Worm (Caenorhabditis elegans): ENCODE results near the gene col-161.

The col-161 gene

DNA sequence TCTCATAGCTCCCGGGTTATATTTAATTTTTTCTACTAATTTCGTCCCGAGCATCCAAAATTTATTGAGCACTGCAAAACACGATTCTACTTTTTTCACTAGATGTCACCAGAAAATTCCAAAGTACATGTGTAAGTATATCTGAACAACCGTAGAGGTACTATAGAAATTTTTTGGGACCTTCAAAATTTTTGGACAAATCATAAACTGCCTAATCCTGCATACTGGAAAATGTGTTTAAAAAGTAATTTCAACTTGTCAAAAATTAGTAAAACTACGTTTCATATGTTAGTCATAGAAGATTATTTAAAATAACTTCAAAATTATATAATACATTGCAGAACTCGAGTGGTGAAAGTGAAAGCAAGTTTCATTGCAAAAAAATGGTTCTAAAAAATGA lies 31.3 kb downstream of the col-161 start:
- TF ChIP-seq T22C8.4 (GFP tag; IDR thresholded peaks at IDR 0.05) (no peak), klf-2 (GFP tag; conservative IDR thresholded peaks at IDR 0.05) (no peak), tab-1 (GFP tag; IDR thresholded peaks at IDR 0.05) (no peak), cog-1 (tag; optimal IDR thresholded peaks at IDR 0.05) (no peak), flt-1 (GFP tag; IDR thresholded peaks at IDR 0.05) (no peak), med-1 (GFP tag; optimal IDR thresholded peaks at IDR 0.05; ENCODE audit: insufficient read depth) (no peak), ref-1 (GFP tag; conservative IDR thresholded peaks at IDR 0.05) (no peak), ztf-29 (GFP tag; IDR thresholded peaks at IDR 0.05) (no peak), ztf-23 (GFP tag; IDR thresholded peaks at IDR 0.05) (no peak)

DNA sequence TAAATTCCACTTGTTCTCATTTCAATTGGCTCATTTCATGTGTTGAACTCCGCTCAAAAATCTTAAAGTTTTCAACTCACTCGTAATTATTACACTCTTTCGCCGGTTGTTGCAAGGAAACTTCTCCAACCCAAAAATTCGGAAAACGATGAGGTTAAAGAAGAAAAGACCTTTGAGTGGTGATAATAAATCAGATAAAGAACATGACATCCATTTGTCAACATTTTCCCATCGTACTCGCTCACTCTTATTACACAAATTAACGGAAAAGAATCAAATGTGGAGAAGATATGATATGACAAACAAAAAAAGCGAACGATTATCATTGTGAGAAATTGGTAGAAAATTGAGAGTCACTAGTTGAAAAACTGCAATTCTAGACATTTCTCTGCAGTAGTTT lies 32.5 kb downstream of the col-161 start:
- TF ChIP-seq ztf-29 (GFP tag; IDR thresholded peaks at IDR 0.05) (no peak), ref-1 (GFP tag; conservative IDR thresholded peaks at IDR 0.05) (no peak), cog-1 (tag; optimal IDR thresholded peaks at IDR 0.05) (no peak), flt-1 (GFP tag; IDR thresholded peaks at IDR 0.05) (no peak), ztf-23 (GFP tag; IDR thresholded peaks at IDR 0.05) (no peak), T22C8.4 (GFP tag; IDR thresholded peaks at IDR 0.05) (no peak)

DNA sequence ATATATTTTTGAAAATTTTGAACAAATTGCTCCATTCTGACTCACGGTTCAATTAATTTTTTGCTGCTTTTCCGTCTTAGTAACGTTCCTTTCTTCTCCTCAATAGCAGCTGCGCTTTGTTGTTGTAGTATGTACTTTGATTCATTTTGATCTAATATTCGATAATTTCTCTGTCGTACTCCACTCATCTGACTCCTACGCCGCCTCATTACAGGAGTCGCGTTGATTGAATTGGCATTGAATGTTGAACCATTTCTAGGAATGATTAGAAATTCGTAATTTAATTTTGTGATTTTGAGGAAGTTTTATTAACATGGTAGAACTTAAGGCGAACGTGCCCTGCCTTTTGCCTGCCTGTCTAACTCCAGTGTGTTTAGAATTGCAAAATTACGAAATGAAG lies 34.9 kb downstream of the col-161 start:
- TF ChIP-seq ztf-29 (GFP tag; IDR thresholded peaks at IDR 0.05) (no peak), cog-1 (tag; optimal IDR thresholded peaks at IDR 0.05) (no peak), T22C8.4 (GFP tag; IDR thresholded peaks at IDR 0.05) (no peak), med-1 (GFP tag; optimal IDR thresholded peaks at IDR 0.05; ENCODE audit: insufficient read depth) (no peak)

DNA sequence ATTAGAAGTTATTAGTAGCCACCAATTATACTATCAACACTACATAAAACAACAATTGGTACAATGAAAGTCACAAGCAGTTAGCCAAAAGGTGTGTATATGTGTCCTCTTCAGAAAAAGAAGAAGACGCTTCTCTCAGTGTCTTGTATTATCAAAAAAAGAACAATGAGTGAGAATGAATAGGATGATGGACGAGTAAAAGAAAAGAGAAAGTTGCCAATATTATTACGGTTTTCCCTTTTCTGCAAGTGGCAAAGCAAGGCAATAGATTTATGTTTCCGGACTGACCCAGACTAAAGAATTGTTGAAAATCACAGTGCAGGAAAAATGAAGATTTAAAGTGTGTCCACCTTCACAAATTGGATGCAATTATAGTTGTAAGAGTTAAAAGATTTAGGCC lies 37.4 kb downstream of the col-161 start:
- TF ChIP-seq med-1 (GFP tag; optimal IDR thresholded peaks at IDR 0.05; ENCODE audit: insufficient read depth) (no peak), cog-1 (tag; optimal IDR thresholded peaks at IDR 0.05) (no peak), flt-1 (GFP tag; IDR thresholded peaks at IDR 0.05) (no peak), klf-2 (GFP tag; conservative IDR thresholded peaks at IDR 0.05) (no peak)

DNA sequence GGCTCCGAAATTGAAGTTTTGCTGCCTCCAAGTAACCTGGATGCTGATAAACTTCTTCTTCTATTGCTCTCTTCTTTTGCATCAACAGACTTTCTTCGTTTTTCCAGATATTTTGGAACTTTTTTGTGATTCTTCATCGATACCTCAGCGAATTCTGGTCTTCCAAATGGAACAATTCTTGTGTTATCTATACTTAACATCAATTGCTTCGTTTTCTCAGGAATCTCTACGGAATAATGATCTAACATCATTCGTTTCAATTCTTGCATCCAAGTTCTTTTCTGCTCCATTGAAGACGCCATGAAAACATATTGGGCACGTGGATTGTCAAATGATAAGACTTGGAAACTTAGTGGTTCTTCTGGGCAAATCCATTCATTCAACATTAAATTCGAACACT lies 41.9 kb downstream of the col-161 start, which contains the start of gene F32F2.4:
TSS of gene F32F2.4 (plus strand) at position 301 of the 400 bp plus-strand sequence.
- no peak for TF ChIP-seq klf-2 (GFP tag; conservative IDR thresholded peaks at IDR 0.05)
- TF ChIP-seq T22C8.4 (GFP tag; IDR thresholded peaks at IDR 0.05), result no peak
- no peak for TF ChIP-seq flt-1 (GFP tag; IDR thresholded peaks at IDR 0.05)
- no peak for TF ChIP-seq cog-1 (tag; optimal IDR thresholded peaks at IDR 0.05)
- no peak for TF ChIP-seq ztf-29 (GFP tag; IDR thresholded peaks at IDR 0.05)
- TF ChIP-seq ref-1 (GFP tag; conservative IDR thresholded peaks at IDR 0.05), result no peak
- no peak for TF ChIP-seq med-1 (GFP tag; optimal IDR thresholded peaks at IDR 0.05; ENCODE audit: insufficient read depth)
- no peak for TF ChIP-seq tab-1 (GFP tag; IDR thresholded peaks at IDR 0.05)
- TF ChIP-seq ztf-23 (GFP tag; IDR thresholded peaks at IDR 0.05), result no peak

DNA sequence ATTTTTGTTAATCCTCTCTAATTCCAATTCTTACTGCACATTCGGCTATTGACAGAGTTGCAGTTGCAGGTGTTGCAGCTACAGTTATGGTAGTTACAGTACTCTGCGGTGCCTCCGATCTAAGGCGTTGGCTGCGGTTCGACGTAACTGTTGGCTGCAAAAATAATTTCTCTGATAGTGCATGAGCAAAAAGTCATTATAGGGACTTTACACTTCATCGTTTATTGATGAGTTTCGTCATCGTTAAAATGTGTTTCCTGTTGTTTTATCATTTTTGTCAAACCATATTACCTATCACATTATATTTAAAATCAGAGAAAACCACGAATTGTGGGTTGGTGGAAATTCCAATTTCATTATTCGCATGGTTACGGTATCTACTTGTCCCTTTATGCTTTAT lies 43.2 kb downstream of the col-161 start:
- TF ChIP-seq cog-1 (tag; optimal IDR thresholded peaks at IDR 0.05), result no peak

DNA sequence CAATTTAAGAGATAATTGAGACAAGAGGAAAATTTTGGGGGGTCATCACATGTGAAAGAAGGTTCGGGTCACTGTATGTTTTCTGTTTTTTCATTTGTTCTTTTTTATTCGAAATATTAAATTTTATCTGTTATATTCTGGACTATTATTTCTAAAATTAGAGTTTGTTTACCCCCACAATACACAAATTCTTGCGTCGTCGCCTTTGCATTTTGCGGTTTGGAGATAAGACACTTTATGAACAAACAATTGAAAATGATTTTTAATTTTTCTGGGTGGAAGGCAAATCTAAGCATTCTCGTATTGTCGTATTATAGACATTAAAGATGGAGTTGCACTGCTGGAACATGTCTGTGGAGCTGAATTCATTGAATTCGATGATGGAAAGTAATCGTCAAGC lies 44.5 kb downstream of the col-161 start:
- TF ChIP-seq ref-1 (GFP tag; conservative IDR thresholded peaks at IDR 0.05) (no peak), ztf-23 (GFP tag; IDR thresholded peaks at IDR 0.05) (no peak), klf-2 (GFP tag; conservative IDR thresholded peaks at IDR 0.05) (no peak), tab-1 (GFP tag; IDR thresholded peaks at IDR 0.05) (no peak), ztf-29 (GFP tag; IDR thresholded peaks at IDR 0.05) (no peak), med-1 (GFP tag; optimal IDR thresholded peaks at IDR 0.05; ENCODE audit: insufficient read depth) (no peak), T22C8.4 (GFP tag; IDR thresholded peaks at IDR 0.05) (no peak), cog-1 (tag; optimal IDR thresholded peaks at IDR 0.05) (no peak), flt-1 (GFP tag; IDR thresholded peaks at IDR 0.05) (no peak)

DNA sequence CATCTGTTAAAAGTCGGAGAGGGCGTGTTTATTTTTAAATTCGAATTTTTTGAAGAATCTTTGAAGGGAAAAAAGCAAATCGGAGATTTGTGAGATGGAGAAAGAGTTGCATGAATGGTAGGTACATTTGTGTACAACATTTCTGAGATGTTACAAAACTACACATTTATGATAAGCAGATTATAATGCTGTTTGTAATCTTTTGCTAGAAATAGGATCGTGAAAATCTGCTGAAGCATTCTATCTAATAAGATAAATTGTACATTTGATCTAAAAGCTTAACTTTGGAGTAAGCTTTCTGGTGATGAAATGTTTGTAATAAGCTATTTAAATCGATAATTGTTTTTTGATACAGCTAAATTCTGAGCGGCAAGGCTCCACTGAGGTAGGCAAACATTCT lies 45.5 kb downstream of the col-161 start:
- no peak for TF ChIP-seq cog-1 (tag; optimal IDR thresholded peaks at IDR 0.05)
- TF ChIP-seq ztf-23 (GFP tag; IDR thresholded peaks at IDR 0.05), result no peak
- no peak for TF ChIP-seq ref-1 (GFP tag; conservative IDR thresholded peaks at IDR 0.05)
- no peak for TF ChIP-seq ztf-29 (GFP tag; IDR thresholded peaks at IDR 0.05)
- no peak for TF ChIP-seq med-1 (GFP tag; optimal IDR thresholded peaks at IDR 0.05; ENCODE audit: insufficient read depth)
- TF ChIP-seq tab-1 (GFP tag; IDR thresholded peaks at IDR 0.05), result no peak

DNA sequence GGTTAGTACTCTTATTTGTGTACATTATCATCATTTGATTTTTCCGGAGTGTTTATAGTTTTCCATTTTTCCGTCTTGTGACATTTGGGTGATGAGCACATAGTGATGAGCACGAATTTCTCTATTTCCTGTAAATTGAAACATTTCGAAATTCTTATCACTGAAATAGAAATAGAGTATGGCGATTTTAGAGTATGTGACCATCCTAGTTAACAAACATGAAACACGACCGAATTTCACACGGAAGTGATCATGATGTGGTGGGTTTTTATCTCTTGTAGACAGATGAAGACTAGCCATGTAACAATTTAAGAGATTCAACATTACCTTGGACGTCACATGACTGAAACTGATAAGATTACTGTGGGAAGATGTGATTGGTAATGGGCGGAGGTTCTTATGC lies 48.6 kb downstream of the col-161 start:
- TF ChIP-seq ztf-23 (GFP tag; IDR thresholded peaks at IDR 0.05) (no peak), klf-2 (GFP tag; conservative IDR thresholded peaks at IDR 0.05) (no peak)

DNA sequence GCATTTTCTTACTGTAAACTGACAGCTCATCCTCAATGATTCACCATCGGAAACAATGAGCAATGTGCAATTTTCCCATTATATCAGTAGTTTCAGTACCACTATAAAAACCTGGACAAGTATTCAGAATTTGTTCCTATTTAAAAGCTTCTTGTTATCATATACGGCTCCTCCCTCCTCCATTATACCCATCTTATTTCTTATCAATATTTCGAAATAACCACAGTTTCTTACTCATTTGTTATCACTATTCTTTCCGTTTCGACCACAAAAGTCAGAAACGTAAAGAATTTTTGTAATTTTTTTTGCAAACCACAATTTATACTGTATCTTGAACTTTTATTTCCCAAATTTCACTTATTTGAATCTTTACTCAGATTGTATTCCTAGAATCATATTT lies 49.8 kb downstream of the col-161 start:
- no peak for TF ChIP-seq cog-1 (tag; optimal IDR thresholded peaks at IDR 0.05)
- TF ChIP-seq tab-1 (GFP tag; IDR thresholded peaks at IDR 0.05), result no peak
- no peak for TF ChIP-seq klf-2 (GFP tag; conservative IDR thresholded peaks at IDR 0.05)
- TF ChIP-seq med-1 (GFP tag; optimal IDR thresholded peaks at IDR 0.05; ENCODE audit: insufficient read depth), result no peak
- no peak for TF ChIP-seq ref-1 (GFP tag; conservative IDR thresholded peaks at IDR 0.05)
- TF ChIP-seq ztf-29 (GFP tag; IDR thresholded peaks at IDR 0.05), result no peak
- TF ChIP-seq T22C8.4 (GFP tag; IDR thresholded peaks at IDR 0.05), result no peak
